Worm (Caenorhabditis elegans) whole organism, mixed stage, embryonic: ENCODE data around the gene atf-7.

ENCODE experiments used
- blmp-1 ChIP-seq: fragments of 150-350 bp; optimal IDR thresholded peaks from 2 replicates; lab custom pipeline; 2014; ENCODE audit warnings: missing biosample characterization, missing genetic modification characterization
- ceh-83 ChIP-seq: fragments of 200-800 bp; sonication (Bioruptor generic); optimal IDR thresholded peaks from 2 replicates; lab custom pipeline; 2018; ENCODE audit warnings: mild to moderate bottlenecking, missing genetic modification characterization, missing compliant biosample characterization
- ces-1 ChIP-seq: fragments of 150-350 bp; optimal IDR thresholded peaks from 2 replicates; lab custom pipeline; 2014; ENCODE audit warnings: missing biosample characterization, missing genetic modification reagents, missing genetic modification characterization
- cnd-1 ChIP-seq: fragments of 200-800 bp; sonication (Bioruptor generic); optimal IDR thresholded peaks from 2 replicates; lab custom pipeline; 2018; ENCODE audit warnings: mild to moderate bottlenecking, missing genetic modification characterization, missing compliant biosample characterization
- elt-3 ChIP-seq: fragments of 150-350 bp; optimal IDR thresholded peaks from 2 replicates; lab custom pipeline; 2014; ENCODE audit warnings: missing biosample characterization, missing genetic modification characterization
- lin-13 ChIP-seq: fragments of 150-350 bp; optimal IDR thresholded peaks from 2 replicates; lab custom pipeline; 2014; ENCODE audit warnings: missing biosample characterization, missing genetic modification characterization
- mab-5 ChIP-seq: fragments of 150-350 bp; optimal IDR thresholded peaks from 2 replicates; lab custom pipeline; 2014; ENCODE audit warnings: missing biosample characterization, missing genetic modification characterization
- nhr-12 ChIP-seq: fragments of 150-350 bp; optimal IDR thresholded peaks from 2 replicates; lab custom pipeline; 2014; ENCODE audit warnings: missing biosample characterization, missing genetic modification characterization
- nhr-237 ChIP-seq: fragments of 150-350 bp; optimal IDR thresholded peaks from 2 replicates; lab custom pipeline; 2014; ENCODE audit warnings: missing biosample characterization, missing genetic modification characterization
- nhr-76 ChIP-seq: sonication (generic microtip); optimal IDR thresholded peaks from 2 replicates; lab custom pipeline; 2017; ENCODE audit warnings: missing biosample characterization, missing genetic modification characterization
- pha-4 ChIP-seq: fragments of 150-350 bp; optimal IDR thresholded peaks from 2 replicates; lab custom pipeline; 2018; ENCODE audit warnings: missing biosample characterization, missing genetic modification reagents, missing genetic modification characterization
- snpc-4 ChIP-seq: fragments of 150-350 bp; optimal IDR thresholded peaks from 2 replicates; lab custom pipeline; 2014; ENCODE audit warnings: missing biosample characterization, missing genetic modification characterization
- unc-39 ChIP-seq: fragments of 150-350 bp; optimal IDR thresholded peaks from 2 replicates; lab custom pipeline; 2014; ENCODE audit warnings: missing biosample characterization, missing genetic modification characterization
- unc-62 ChIP-seq: fragments of 150-350 bp; optimal IDR thresholded peaks from 2 replicates; lab custom pipeline; 2014; ENCODE audit warnings: missing biosample characterization, missing genetic modification reagents, missing genetic modification characterization

DNA sequence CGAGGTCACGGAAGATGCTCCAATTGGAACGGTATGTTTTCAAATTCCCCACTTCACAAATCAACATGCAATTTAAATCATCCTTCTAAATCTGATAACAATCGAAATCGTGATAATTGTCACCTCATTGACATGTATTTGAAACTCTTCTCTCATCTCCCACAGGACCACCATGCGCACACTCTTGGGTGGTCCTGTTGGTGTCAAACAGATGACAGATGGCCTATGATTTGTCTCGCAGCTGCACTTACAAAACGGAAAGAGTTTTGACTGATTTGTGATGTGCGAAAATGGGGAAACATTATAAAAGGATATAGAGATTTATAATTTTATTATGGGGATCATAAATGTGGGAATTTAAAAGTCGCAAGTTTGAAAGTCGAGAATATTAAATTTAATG, 24.6 kb upstream of the atf-7 start:
- TF ChIP-seq unc-39 (tag; lab: Kevin White, UChicago) = no peak
- no peak for TF ChIP-seq lin-13
- no peak for TF ChIP-seq nhr-76
- no peak for TF ChIP-seq nhr-12
- TF ChIP-seq blmp-1 (tag; lab: Kevin White, UChicago) = no peak
- TF ChIP-seq cnd-1 (tag; lab: Kevin White, UChicago) = peak; percentile 86
- TF ChIP-seq unc-62 (GFP tag; lab: Kevin White, UChicago) = peak; percentile 61
- TF ChIP-seq ces-1 (GFP tag; lab: Kevin White, UChicago) = peak; percentile 59
- no peak for TF ChIP-seq nhr-237 (tag; lab: Kevin White, UChicago)
- TF ChIP-seq snpc-4 (tag; lab: Kevin White, UChicago) = no peak
- TF ChIP-seq elt-3 (tag; lab: Kevin White, UChicago) = no peak
- no peak for TF ChIP-seq pha-4 (tag; lab: Kevin White, UChicago)
- no peak for TF ChIP-seq ceh-83 (GFP tag; lab: Kevin White, UChicago)
- no peak for TF ChIP-seq mab-5
